Worm (Caenorhabditis elegans) whole organism, L1 larva: ENCODE data around the gene spe-18.
A peak's percentile ranks its signal among the peaks of the same experiment; 100 is the strongest.

Experiments
- C34B4.2 ChIP-seq: sonication (generic microtip); optimal IDR thresholded peaks from 2 replicates; lab custom pipeline; 2017; ENCODE audit warnings: mild to moderate bottlenecking, missing genetic modification characterization, missing compliant biosample characterization
- F16B12.6 ChIP-seq: fragments of 150-350 bp; optimal IDR thresholded peaks from 2 replicates; lab custom pipeline; 2014; ENCODE audit warnings: missing biosample characterization, missing genetic modification characterization
- aly-2 ChIP-seq: fragments of 150-350 bp; optimal IDR thresholded peaks from 2 replicates; lab custom pipeline; 2014; ENCODE audit warnings: missing biosample characterization, missing genetic modification characterization
- ama-1 ChIP-seq: fragments of 150-350 bp; optimal IDR thresholded peaks from 2 replicates; lab custom pipeline; 2014
- ceh-63 ChIP-seq: fragments of 200-800 bp; sonication (Bioruptor generic); optimal IDR thresholded peaks from 2 replicates; lab custom pipeline; 2018; ENCODE audit warnings: mild to moderate bottlenecking, missing genetic modification characterization, missing compliant biosample characterization
- ceh-8 ChIP-seq: fragments of 200-800 bp; sonication (Bioruptor generic); optimal IDR thresholded peaks from 2 replicates; lab custom pipeline; 2018; ENCODE audit warnings: mild to moderate bottlenecking, missing genetic modification characterization, moderate library complexity, missing compliant biosample characterization
- ceh-82 ChIP-seq, 3 experiments: fragments of 150-350 bp in 1 of 3; sonication (generic microtip) in 2 of 3; optimal IDR thresholded peaks; 2 replicates each; lab custom pipeline; 2014 to 2017; ENCODE audit warnings: missing biosample characterization in 3 of 3, missing genetic modification characterization in 3 of 3
- ceh-88 ChIP-seq: fragments of 200-800 bp; sonication (Bioruptor generic); IDR thresholded peaks from 2 replicates; pipeline ENCODE4 v1.3.6; 2022; ENCODE audit warnings: missing genetic modification characterization, missing compliant biosample characterization
- ceh-90 ChIP-seq: sonication (generic microtip); optimal IDR thresholded peaks from 2 replicates; lab custom pipeline; 2016; ENCODE audit warnings: missing genetic modification characterization, missing compliant biosample characterization
- ces-1 ChIP-seq: fragments of 150-350 bp; optimal IDR thresholded peaks from 2 replicates; lab custom pipeline; 2014; ENCODE audit warnings: missing biosample characterization, missing genetic modification reagents, missing genetic modification characterization
- dpl-1 ChIP-seq, 3 experiments: fragments of 150-350 bp in 2 of 3; sonication (generic microtip) in 1 of 3; optimal IDR thresholded peaks; 2 replicates each; lab custom pipeline; 2014 to 2017; ENCODE audit warnings: missing biosample characterization in 3 of 3, missing genetic modification characterization in 3 of 3, missing genetic modification reagents in 3 of 3
- dsc-1 ChIP-seq: sonication (generic microtip); optimal IDR thresholded peaks from 2 replicates; lab custom pipeline; 2016; ENCODE audit warnings: mild to moderate bottlenecking, missing genetic modification characterization, missing compliant biosample characterization
- efl-1 ChIP-seq, 4 experiments: fragments of 150-350 bp; optimal IDR thresholded peaks in 3 of 4; peaks in 1 of 4; 1 replicate in 1 of 4; 2 replicates in 3 of 4; lab custom pipeline; 2014; ENCODE audit warnings: missing biosample characterization in 2 of 4, missing genetic modification characterization in 2 of 4, missing genetic modification reagents in 2 of 4
- egl-13 ChIP-seq: sonication (generic microtip); optimal IDR thresholded peaks from 2 replicates; lab custom pipeline; 2016; ENCODE audit warnings: missing genotype, missing genetic modification reagents, missing genetic modification characterization, missing compliant biosample characterization
- egl-27 ChIP-seq, 2 experiments: fragments of 150-350 bp in 1 of 2; sonication (generic microtip); optimal IDR thresholded peaks; 3 replicates each; lab custom pipeline; 2017 to 2018; ENCODE audit warnings: missing biosample characterization in 2 of 2, missing genetic modification characterization in 2 of 2, missing genetic modification reagents in 2 of 2
- elt-2 ChIP-seq: sonication (generic microtip); optimal IDR thresholded peaks from 2 replicates; lab custom pipeline; 2016; ENCODE audit warnings: missing genetic modification characterization, mild to moderate bottlenecking, inconsistent platforms, missing compliant biosample characterization, missing genetic modification reagents
- ets-5 ChIP-seq: fragments of 200-800 bp; sonication (Bioruptor generic); IDR thresholded peaks from 2 replicates; pipeline ENCODE4 v1.3.6; 2022; ENCODE audit warnings: missing genetic modification characterization, missing compliant biosample characterization
- fkh-10 ChIP-seq: sonication (generic microtip); optimal IDR thresholded peaks from 2 replicates; lab custom pipeline; 2017; ENCODE audit warnings: missing biosample characterization, missing genetic modification reagents, missing genetic modification characterization
- fkh-4 ChIP-seq: sonication (generic microtip); optimal IDR thresholded peaks from 2 replicates; lab custom pipeline; 2016; ENCODE audit warnings: missing compliant biosample characterization, missing genetic modification characterization, borderline replicate concordance
- grh-1 ChIP-seq: fragments of 200-800 bp; sonication (Bioruptor generic); IDR thresholded peaks from 2 replicates; pipeline ENCODE4 v1.3.6; 2022; ENCODE audit warnings: missing genetic modification reagents, missing genetic modification characterization, missing compliant biosample characterization
- hlh-4 ChIP-seq: sonication (generic microtip); optimal IDR thresholded peaks from 2 replicates; lab custom pipeline; 2016; ENCODE audit warnings: mild to moderate bottlenecking, missing genetic modification characterization, missing compliant biosample characterization
- hpl-2 ChIP-seq: fragments of 150-350 bp; optimal IDR thresholded peaks from 2 replicates; lab custom pipeline; 2014; ENCODE audit warnings: missing biosample characterization, missing genetic modification reagents, missing genetic modification characterization
- jun-1 ChIP-seq: fragments of 150-350 bp; optimal IDR thresholded peaks from 2 replicates; lab custom pipeline; 2014; ENCODE audit warnings: missing biosample characterization, missing genetic modification reagents, missing genetic modification characterization
- lin-13 ChIP-seq: fragments of 150-350 bp; optimal IDR thresholded peaks from 2 replicates; lab custom pipeline; 2014; ENCODE audit warnings: missing biosample characterization, missing genetic modification reagents, missing genetic modification characterization
- lin-14 ChIP-seq: fragments of 200-800 bp; sonication (Bioruptor generic); optimal IDR thresholded peaks from 2 replicates; lab custom pipeline; 2018; ENCODE audit warnings: mild to moderate bottlenecking, missing genetic modification characterization, moderate library complexity, missing compliant biosample characterization
- lin-15B ChIP-seq: fragments of 150-350 bp; sonication (generic microtip); optimal IDR thresholded peaks from 3 replicates; lab custom pipeline; 2014; ENCODE audit warnings: missing biosample characterization, missing genetic modification characterization
- lsy-2 ChIP-seq, 2 experiments: fragments of 150-350 bp; optimal IDR thresholded peaks; 2 replicates each; lab custom pipeline; 2014; ENCODE audit warnings: missing biosample characterization in 2 of 2, missing genetic modification characterization in 2 of 2
- mab-9 ChIP-seq: fragments of 200-800 bp; sonication (Bioruptor generic); IDR thresholded peaks from 2 replicates; pipeline ENCODE4 v1.3.6; 2022; ENCODE audit warnings: missing genetic modification reagents, missing genetic modification characterization, missing compliant biosample characterization
- mdl-1 ChIP-seq, 2 experiments: fragments of 150-350 bp; optimal IDR thresholded peaks; 2 replicates each; lab custom pipeline; 2014 to 2017; ENCODE audit warnings: missing biosample characterization in 2 of 2, missing genetic modification characterization in 2 of 2, inconsistent platforms in 1 of 2
- nhr-11 ChIP-seq: fragments of 150-350 bp; optimal IDR thresholded peaks from 2 replicates; lab custom pipeline; 2014; ENCODE audit warnings: missing biosample characterization, missing genetic modification characterization
- nhr-19 ChIP-seq: fragments of 200-800 bp; sonication (Bioruptor generic); conservative IDR thresholded peaks from 2 replicates; pipeline ENCODE4 v1.3.6; 2022; ENCODE audit warnings: missing genetic modification characterization, missing compliant biosample characterization
- nhr-20 ChIP-seq: sonication (generic microtip); optimal IDR thresholded peaks from 2 replicates; lab custom pipeline; 2016; ENCODE audit warnings: mild to moderate bottlenecking, missing genetic modification characterization, missing compliant biosample characterization
- nhr-237 ChIP-seq: fragments of 150-350 bp; optimal IDR thresholded peaks from 2 replicates; lab custom pipeline; 2014; ENCODE audit warnings: missing biosample characterization, missing genetic modification characterization
- nhr-71 ChIP-seq: sonication (generic microtip); optimal IDR thresholded peaks from 2 replicates; lab custom pipeline; 2016; ENCODE audit warnings: mild to moderate bottlenecking, missing genetic modification characterization, moderate library complexity, missing compliant biosample characterization
- pag-3 ChIP-seq: sonication (generic microtip); optimal IDR thresholded peaks from 2 replicates; lab custom pipeline; 2017; ENCODE audit warnings: missing genetic modification characterization, mild to moderate bottlenecking, missing compliant biosample characterization, antibody characterized with exemption, borderline replicate concordance; ENCODE audit not compliant: insufficient read depth
- pax-3 ChIP-seq: fragments of 200-800 bp; sonication (Bioruptor generic); optimal IDR thresholded peaks from 2 replicates; lab custom pipeline; 2018; ENCODE audit warnings: mild to moderate bottlenecking, missing genetic modification characterization, moderate library complexity, missing compliant biosample characterization
- pqm-1 ChIP-seq: sonication (generic microtip); optimal IDR thresholded peaks from 3 replicates; lab custom pipeline; 2017; ENCODE audit warnings: missing biosample characterization, missing genetic modification characterization
- snpc-4 ChIP-seq: fragments of 150-350 bp; optimal IDR thresholded peaks from 2 replicates; lab custom pipeline; 2014; ENCODE audit warnings: missing biosample characterization, missing genetic modification characterization
- snu-23 ChIP-seq: sonication (generic microtip); optimal IDR thresholded peaks from 2 replicates; lab custom pipeline; 2016; ENCODE audit warnings: missing genetic modification characterization, missing compliant biosample characterization
- sox-4 ChIP-seq: sonication (generic microtip); optimal IDR thresholded peaks from 2 replicates; lab custom pipeline; 2016; ENCODE audit warnings: missing genetic modification characterization, missing compliant biosample characterization
- sup-37 ChIP-seq: fragments of 200-800 bp; sonication (Bioruptor generic); optimal IDR thresholded peaks from 2 replicates; lab custom pipeline; 2018; ENCODE audit warnings: mild to moderate bottlenecking, missing genetic modification characterization, missing compliant biosample characterization
- tlp-1 ChIP-seq: fragments of 150-350 bp; optimal IDR thresholded peaks from 2 replicates; lab custom pipeline; 2014; ENCODE audit warnings: missing biosample characterization, missing genetic modification characterization
- unc-98 ChIP-seq: fragments of 200-800 bp; sonication (Bioruptor generic); IDR thresholded peaks from 2 replicates; pipeline ENCODE4 v1.3.6; 2022; ENCODE audit warnings: missing genetic modification characterization, missing compliant biosample characterization
- vab-15 ChIP-seq: sonication (generic microtip); optimal IDR thresholded peaks from 2 replicates; lab custom pipeline; 2017; ENCODE audit warnings: missing genotype, mild to moderate bottlenecking, missing genetic modification characterization, missing compliant biosample characterization
- zag-1 ChIP-seq: fragments of 150-350 bp; optimal IDR thresholded peaks from 2 replicates; lab custom pipeline; 2014; ENCODE audit warnings: missing biosample characterization, missing genetic modification characterization
- zip-4 ChIP-seq: fragments of 200-800 bp; sonication (Bioruptor generic); optimal IDR thresholded peaks from 2 replicates; lab custom pipeline; 2018; ENCODE audit warnings: mild to moderate bottlenecking, missing genetic modification characterization, moderate library complexity, missing compliant biosample characterization
- ztf-11 ChIP-seq, 2 experiments: sonication (generic microtip); optimal IDR thresholded peaks; 2 replicates each; lab custom pipeline; 2016 to 2017; ENCODE audit warnings: missing genetic modification characterization in 2 of 2, missing biosample characterization in 1 of 2, missing compliant biosample characterization in 1 of 2
- ztf-4 ChIP-seq: fragments of 150-350 bp; optimal IDR thresholded peaks from 2 replicates; lab custom pipeline; 2014; ENCODE audit warnings: missing biosample characterization, missing genetic modification characterization

Gene spe-18

ce11 chrII:13189363-13189762, 36.2 kb upstream of the spe-18 start (continued):
- peak in 1 of 3 experiments; percentile 1 for TF ChIP-seq ceh-82 (tag; optimal IDR thresholded peaks at IDR 0.05; lab: Kevin White, UChicago)
- TF ChIP-seq pag-3: peak; percentile 65
- TF ChIP-seq nhr-19 (GFP tag; lab: Robert Waterston, UW): peak; percentile 25; the same call in 1 of the 2 replicates
- TF ChIP-seq nhr-71 (tag; lab: Kevin White, UChicago): peak; percentile 56
- TF ChIP-seq snu-23 (GFP tag; lab: Kevin White, UChicago): peak; percentile 61
- peak; percentile 92 for TF ChIP-seq lin-14
- TF ChIP-seq hlh-4: no peak

- peak in 1 of 3 experiments; percentile 3 for TF ChIP-seq dpl-1 (GFP tag; optimal IDR thresholded peaks at IDR 0.05; lab: Kevin White, UChicago)
- no peak for TF ChIP-seq efl-1 (optimal IDR thresholded peaks at IDR 0.05; lab: Kevin White, UChicago)
- peak; percentile 48 to 94 for TF ChIP-seq efl-1 (GFP tag; optimal IDR thresholded peaks at IDR 0.05 in 1 of 2; lab: Kevin White, UChicago)
- TF ChIP-seq mab-9: no peak
- no peak for TF ChIP-seq lin-13 (GFP tag; lab: Kevin White, UChicago)
- no peak for TF ChIP-seq egl-27 (tag; optimal IDR thresholded peaks at IDR 0.05; lab: Kevin White, UChicago)
These were observed 34.9 kb upstream of the spe-18 start for ce11 chrII:13188084-13188483.

DNA sequence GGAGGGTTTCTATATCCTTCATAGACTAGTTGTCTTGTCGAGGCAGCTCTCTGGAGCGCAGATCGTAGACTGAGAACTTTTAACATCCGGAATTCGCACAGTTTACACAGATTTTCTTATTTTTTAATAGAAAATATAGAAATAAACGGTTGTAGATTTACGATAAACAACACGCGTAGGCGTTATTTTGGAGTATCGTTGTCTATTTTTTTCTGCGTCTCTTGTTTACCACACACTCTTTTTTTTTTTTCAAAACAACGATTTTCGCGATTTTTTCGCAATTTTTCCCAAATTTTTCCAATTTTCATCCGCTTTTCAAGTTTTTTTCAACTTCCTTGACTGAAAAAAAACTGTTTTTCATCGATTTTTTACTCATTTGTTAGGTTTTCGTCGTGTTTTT, 34.0 kb upstream of the spe-18 start, which contains the start of gene mecr-1:
mecr-1 (minus strand) TSS at position 127 of the 400 bp plus-strand sequence.
- TF ChIP-seq C34B4.2: no peak
- TF ChIP-seq ceh-8 (GFP tag; lab: Kevin White, UChicago): no peak
- no peak for TF ChIP-seq ztf-4 (tag; lab: Kevin White, UChicago)
- no peak for TF ChIP-seq nhr-20 (tag; lab: Kevin White, UChicago)
- no peak for TF ChIP-seq grh-1 (GFP tag; lab: Robert Waterston, UW)
- TF ChIP-seq zip-4 (GFP tag; lab: Kevin White, UChicago): no peak
- peak; percentile 64 for TF ChIP-seq nhr-71 (tag; lab: Kevin White, UChicago)
- no peak for TF ChIP-seq pqm-1 (tag; lab: Kevin White, UChicago)
- no peak for TF ChIP-seq ces-1 (GFP tag; lab: Kevin White, UChicago)
- TF ChIP-seq sox-4 (tag; lab: Kevin White, UChicago): no peak
- no peak for TF ChIP-seq nhr-19 (GFP tag; lab: Robert Waterston, UW)
- TF ChIP-seq nhr-11 (tag; lab: Kevin White, UChicago): no peak
- no peak for TF ChIP-seq egl-13 (tag; lab: Kevin White, UChicago)
- TF ChIP-seq ztf-11 (tag; optimal IDR thresholded peaks at IDR 0.05; lab: Kevin White, UChicago): no peak
- TF ChIP-seq dsc-1 (tag; lab: Kevin White, UChicago): no peak
- TF ChIP-seq lin-14: no peak
- TF ChIP-seq hlh-4: no peak
- TF ChIP-seq jun-1 (tag; lab: Kevin White, UChicago): no peak
- TF ChIP-seq snpc-4 (tag; lab: Kevin White, UChicago): no peak
- no peak for TF ChIP-seq hpl-2 (GFP tag; lab: Kevin White, UChicago)
- TF ChIP-seq pag-3: no peak
- no peak for TF ChIP-seq mdl-1 (tag; optimal IDR thresholded peaks at IDR 0.05; lab: Kevin White, UChicago)
- no peak for TF ChIP-seq vab-15 (tag; lab: Kevin White, UChicago)
- TF ChIP-seq ceh-63 (GFP tag; lab: Kevin White, UChicago): no peak
- TF ChIP-seq sup-37 (GFP tag; lab: Kevin White, UChicago): no peak
- TF ChIP-seq lsy-2 (tag; optimal IDR thresholded peaks at IDR 0.05; lab: Kevin White, UChicago): peak; percentile 48 to 73
- no peak for TF ChIP-seq fkh-4 (tag; lab: Kevin White, UChicago)
- TF ChIP-seq unc-98 (GFP tag; lab: Robert Waterston, UW): no peak
- no peak for TF ChIP-seq ama-1 (lab: Kevin White, UChicago)
- TF ChIP-seq elt-2 (tag; lab: Kevin White, UChicago): no peak
- TF ChIP-seq F16B12.6 (tag; lab: Kevin White, UChicago): peak; percentile 8
- TF ChIP-seq lin-15B (tag; lab: Kevin White, UChicago): peak; percentile 1
- TF ChIP-seq ceh-90 (tag; lab: Kevin White, UChicago): no peak
- no peak for TF ChIP-seq fkh-10 (GFP tag; lab: Kevin White, UChicago)
- TF ChIP-seq zag-1 (tag; lab: Kevin White, UChicago): no peak
- no peak for TF ChIP-seq tlp-1 (tag; lab: Kevin White, UChicago)
- TF ChIP-seq egl-27 (tag; optimal IDR thresholded peaks at IDR 0.05; lab: Kevin White, UChicago): no peak
- TF ChIP-seq mab-9: no peak
- TF ChIP-seq aly-2 (tag; lab: Kevin White, UChicago): no peak
- no peak for TF ChIP-seq nhr-237 (tag; lab: Kevin White, UChicago)
- no peak for TF ChIP-seq pax-3 (tag; lab: Kevin White, UChicago)
- no peak for TF ChIP-seq ets-5
- no peak for TF ChIP-seq ceh-88 (GFP tag; lab: Robert Waterston, UW)
